Fruit fly (Drosophila melanogaster) whole organism, prepupa: ENCODE results near the gene Pli.

Experiments used
- CG10631 ChIP-seq: fragments of 200-800 bp; sonication (Bioruptor generic); optimal IDR thresholded peaks from 2 replicates; lab custom pipeline; 2016; ENCODE audit warnings: missing biosample characterization, missing genetic modification characterization
- CG10669 ChIP-seq: fragments of 200-800 bp; sonication (Bioruptor generic); optimal IDR thresholded peaks from 3 replicates; lab custom pipeline; 2018; ENCODE audit warnings: missing biosample characterization, mild to moderate bottlenecking, missing genetic modification characterization, moderate library complexity
- CG11294 ChIP-seq: fragments of 200-800 bp; sonication (Bioruptor generic); IDR thresholded peaks from 2 replicates; pipeline ENCODE4 v1.3.6; 2022; ENCODE audit warnings: missing biosample characterization, missing genetic modification characterization
- CG11762 ChIP-seq: fragments of 200-800 bp; sonication (Bioruptor generic); optimal IDR thresholded peaks from 3 replicates; lab custom pipeline; 2016; ENCODE audit warnings: missing biosample characterization, missing genetic modification characterization; ENCODE audit not compliant: insufficient read depth
- CG11902 ChIP-seq: fragments of 200-800 bp; sonication (Bioruptor generic); optimal IDR thresholded peaks from 3 replicates; lab custom pipeline; 2016; ENCODE audit warnings: missing biosample characterization, missing genetic modification characterization
- CG1621 ChIP-seq: fragments of 200-800 bp; sonication (Bioruptor generic); optimal IDR thresholded peaks from 3 replicates; lab custom pipeline; 2018; ENCODE audit warnings: missing biosample characterization, mild to moderate bottlenecking, missing genetic modification characterization
- CG31627 ChIP-seq: fragments of 200-800 bp; sonication (Bioruptor generic); optimal IDR thresholded peaks from 3 replicates; lab custom pipeline; 2016; ENCODE audit warnings: missing biosample characterization, missing genetic modification characterization
- CG32006 ChIP-seq: fragments of 200-800 bp; sonication (Bioruptor generic); optimal IDR thresholded peaks from 3 replicates; lab custom pipeline; 2017; ENCODE audit warnings: missing biosample characterization, mild to moderate bottlenecking, missing genetic modification characterization
- CG34406 ChIP-seq: fragments of 200-800 bp; sonication (Bioruptor generic); optimal IDR thresholded peaks from 3 replicates; lab custom pipeline; 2016; ENCODE audit warnings: missing biosample characterization, missing genetic modification characterization
- CG3919 ChIP-seq: fragments of 200-800 bp; sonication (Bioruptor generic); optimal IDR thresholded peaks from 3 replicates; lab custom pipeline; 2016; ENCODE audit warnings: missing biosample characterization, missing genetic modification characterization
- CG4318 ChIP-seq: fragments of 200-800 bp; sonication (Bioruptor generic); optimal IDR thresholded peaks from 3 replicates; lab custom pipeline; 2017; ENCODE audit warnings: missing biosample characterization, mild to moderate bottlenecking, missing genetic modification characterization
- CG6163 ChIP-seq: fragments of 200-800 bp; sonication (Bioruptor generic); IDR thresholded peaks from 3 replicates; pipeline ENCODE4 v1.3.6; 2022; ENCODE audit warnings: missing biosample characterization, missing genetic modification characterization
- CG6792 ChIP-seq: fragments of 200-800 bp; sonication (Bioruptor generic); optimal IDR thresholded peaks from 3 replicates; lab custom pipeline; 2016; ENCODE audit warnings: missing biosample characterization, missing genetic modification characterization
- CG6808 ChIP-seq: fragments of 200-800 bp; sonication (Bioruptor generic); optimal IDR thresholded peaks from 3 replicates; lab custom pipeline; 2017; ENCODE audit warnings: missing biosample characterization, missing genetic modification characterization, mild to moderate bottlenecking, moderate library complexity, missing genetic modification reagents
- CG6854 ChIP-seq: fragments of 200-800 bp; sonication (Bioruptor generic); optimal IDR thresholded peaks from 2 replicates; lab custom pipeline; 2017; ENCODE audit warnings: missing biosample characterization, mild to moderate bottlenecking, missing genetic modification characterization
- CG7368 ChIP-seq: fragments of 200-800 bp; sonication (Bioruptor generic); optimal IDR thresholded peaks from 3 replicates; lab custom pipeline; 2016; ENCODE audit warnings: missing biosample characterization, missing genetic modification characterization
- CG8319 ChIP-seq: fragments of 200-800 bp; sonication (Bioruptor generic); optimal IDR thresholded peaks from 3 replicates; lab custom pipeline; 2016; ENCODE audit warnings: missing biosample characterization, missing genetic modification characterization
- CG8632 ChIP-seq: fragments of 200-800 bp; sonication (Bioruptor generic); optimal IDR thresholded peaks from 3 replicates; lab custom pipeline; 2016; ENCODE audit warnings: missing biosample characterization, missing genetic modification characterization
- CG9139 ChIP-seq: fragments of 200-800 bp; sonication (Bioruptor generic); optimal IDR thresholded peaks from 3 replicates; lab custom pipeline; 2017; ENCODE audit warnings: missing biosample characterization, mild to moderate bottlenecking, missing genetic modification characterization
- Eip75B ChIP-seq: fragments of 200-800 bp; sonication (Bioruptor generic); optimal IDR thresholded peaks from 3 replicates; lab custom pipeline; 2016; ENCODE audit warnings: missing biosample characterization, missing genetic modification characterization
- Eip78C ChIP-seq: fragments of 200-800 bp; sonication (Bioruptor generic); peaks from one replicate; lab custom pipeline; 2016; ENCODE audit warnings: missing biosample characterization, missing genetic modification characterization
- Eip93F ChIP-seq: fragments of 200-800 bp; sonication (Bioruptor generic); optimal IDR thresholded peaks from 2 replicates; lab custom pipeline; 2016; ENCODE audit warnings: missing biosample characterization, mild to moderate bottlenecking, missing genetic modification characterization
- Ets21C ChIP-seq: fragments of 200-800 bp; sonication (Bioruptor generic); optimal IDR thresholded peaks from 3 replicates; lab custom pipeline; 2016; ENCODE audit warnings: missing biosample characterization, missing genetic modification characterization
- Ets96B ChIP-seq: fragments of 200-800 bp; optimal IDR thresholded peaks from 2 replicates; lab custom pipeline; 2019; ENCODE audit warnings: missing biosample characterization, mild to moderate bottlenecking, missing genetic modification characterization, moderate library complexity
- Gug ChIP-seq: fragments of 200-800 bp; sonication (Bioruptor generic); IDR thresholded peaks from 2 replicates; pipeline ENCODE4 v1.3.6; 2022; ENCODE audit warnings: missing biosample characterization, missing genetic modification characterization
- Hr38 ChIP-seq: sonication (Bioruptor generic); optimal IDR thresholded peaks from 2 replicates; lab custom pipeline; 2016; ENCODE audit warnings: missing biosample characterization, missing genetic modification characterization
- Hr39 ChIP-seq: fragments of 200-800 bp; sonication (Bioruptor generic); optimal IDR thresholded peaks from 2 replicates; lab custom pipeline; 2016; ENCODE audit warnings: missing biosample characterization, missing genetic modification characterization
- Hr4 ChIP-seq: fragments of 200-800 bp; sonication (Bioruptor generic); optimal IDR thresholded peaks from 3 replicates; lab custom pipeline; 2016; ENCODE audit warnings: missing biosample characterization, missing genetic modification characterization
- Lpt ChIP-seq: fragments of 200-800 bp; sonication (Bioruptor generic); optimal IDR thresholded peaks from 3 replicates; lab custom pipeline; 2016; ENCODE audit warnings: missing biosample characterization, missing genetic modification characterization
- Met ChIP-seq: fragments of 200-800 bp; sonication (Bioruptor generic); optimal IDR thresholded peaks from 3 replicates; lab custom pipeline; 2016; ENCODE audit warnings: missing biosample characterization, missing genetic modification characterization
- OdsH ChIP-seq: fragments of 200-800 bp; sonication (Bioruptor generic); optimal IDR thresholded peaks from 3 replicates; lab custom pipeline; 2016; ENCODE audit warnings: missing biosample characterization, missing genetic modification characterization
- Sox102F ChIP-seq: fragments of 200-800 bp; sonication (Bioruptor generic); optimal IDR thresholded peaks from 2 replicates; lab custom pipeline; 2016; ENCODE audit warnings: missing biosample characterization, mild to moderate bottlenecking, missing genetic modification characterization
- Sox14 ChIP-seq: fragments of 200-800 bp; sonication (Bioruptor generic); optimal IDR thresholded peaks from 3 replicates; lab custom pipeline; 2016; ENCODE audit warnings: missing biosample characterization, missing genetic modification characterization
- achi ChIP-seq: fragments of 200-800 bp; sonication (Bioruptor generic); optimal IDR thresholded peaks from 3 replicates; lab custom pipeline; 2016; ENCODE audit warnings: missing biosample characterization, missing genetic modification characterization
- acj6 ChIP-seq: fragments of 200-800 bp; sonication (Bioruptor generic); optimal IDR thresholded peaks from 3 replicates; lab custom pipeline; 2016; ENCODE audit warnings: missing biosample characterization, missing genetic modification characterization
- cyc ChIP-seq: fragments of 200-800 bp; sonication (Bioruptor generic); optimal IDR thresholded peaks from 3 replicates; lab custom pipeline; 2016; ENCODE audit warnings: missing biosample characterization, missing genetic modification characterization
- dac ChIP-seq: fragments of 200-800 bp; sonication (Bioruptor generic); optimal IDR thresholded peaks from 2 replicates; lab custom pipeline; 2017; ENCODE audit warnings: missing biosample characterization, mild to moderate bottlenecking, missing genetic modification characterization
- dsx ChIP-seq: fragments of 200-800 bp; optimal IDR thresholded peaks from 3 replicates; lab custom pipeline; 2019; ENCODE audit warnings: missing biosample characterization, mild to moderate bottlenecking, missing genetic modification characterization, moderate library complexity; ENCODE audit not compliant: poor library complexity, severe bottlenecking
- fd59A ChIP-seq: fragments of 200-800 bp; sonication (Bioruptor generic); optimal IDR thresholded peaks from 2 replicates; lab custom pipeline; 2017; ENCODE audit warnings: missing biosample characterization, mild to moderate bottlenecking, missing genetic modification characterization, missing genetic modification reagents
- fd85E ChIP-seq: fragments of 200-800 bp; sonication (Bioruptor generic); optimal IDR thresholded peaks from 3 replicates; lab custom pipeline; 2016; ENCODE audit warnings: missing biosample characterization, missing genetic modification characterization
- fkh ChIP-seq: fragments of 200-800 bp; sonication (Bioruptor generic); optimal IDR thresholded peaks from 3 replicates; lab custom pipeline; 2017; ENCODE audit warnings: missing biosample characterization, mild to moderate bottlenecking, missing genetic modification characterization, moderate library complexity
- net ChIP-seq: fragments of 200-800 bp; sonication (Bioruptor generic); optimal IDR thresholded peaks from 3 replicates; lab custom pipeline; 2016; ENCODE audit warnings: missing biosample characterization, missing genetic modification characterization
- pdm3 ChIP-seq: fragments of 200-800 bp; sonication (Bioruptor generic); optimal IDR thresholded peaks from 3 replicates; lab custom pipeline; 2016; ENCODE audit warnings: missing biosample characterization, missing genetic modification characterization
- salr ChIP-seq, 2 experiments: fragments of 200-800 bp; sonication (Bioruptor generic); optimal IDR thresholded peaks; 3 replicates each; lab custom pipeline; 2016 to 2018; ENCODE audit warnings: missing biosample characterization in 2 of 2, missing genetic modification characterization in 2 of 2, mild to moderate bottlenecking in 1 of 2
- ss ChIP-seq, 2 experiments: fragments of 200-800 bp; sonication (Bioruptor generic); optimal IDR thresholded peaks; 2 replicates in 1 of 2; 3 replicates in 1 of 2; lab custom pipeline; 2017 to 2018; ENCODE audit warnings: mild to moderate bottlenecking in 2 of 2, missing biosample characterization in 2 of 2, missing genetic modification characterization in 2 of 2, moderate library complexity in 1 of 2
- svp ChIP-seq: fragments of 200-800 bp; sonication (Bioruptor generic); peaks from one replicate; lab custom pipeline; 2016; ENCODE audit warnings: missing biosample characterization, missing genetic modification characterization
- topi ChIP-seq: fragments of 200-800 bp; sonication (Bioruptor generic); optimal IDR thresholded peaks from 3 replicates; lab custom pipeline; 2016; ENCODE audit warnings: missing biosample characterization, missing genetic modification characterization
- vri ChIP-seq: fragments of 200-800 bp; sonication (Bioruptor generic); optimal IDR thresholded peaks from 3 replicates; lab custom pipeline; 2016; ENCODE audit warnings: missing biosample characterization, mild to moderate bottlenecking, missing genetic modification characterization

The Pli gene

dm6 chr3R:23874198-23874597, 15.7 kb downstream of the Pli start (continued):
- TF ChIP-seq Hr4 (GFP tag; lab: Kevin White, UChicago) (peak; percentile 91), CG6792 (GFP tag; lab: Kevin White, UChicago) (peak; percentile 67), Eip75B (GFP tag; lab: Kevin White, UChicago) (peak; percentile 80), Sox14 (GFP tag; lab: Kevin White, UChicago) (peak; percentile 79), CG3919 (GFP tag; lab: Kevin White, UChicago) (peak; percentile 83), CG11294 (GFP tag; lab: Robert Waterston, UW) (peak; percentile 34; the same call in 1 of the 2 replicates), CG31627 (GFP tag; lab: Kevin White, UChicago) (peak; percentile 70), CG11902 (GFP tag; lab: Kevin White, UChicago) (peak; percentile 10)
- TF ChIP-seq, all 60 proteins: peak for 55

dm6 chr3R:23872606-23873192, 17.2 kb downstream of the Pli start:
- no peak for TF ChIP-seq CG11294 (GFP tag; lab: Robert Waterston, UW)
- TF ChIP-seq Eip93F (GFP tag; lab: Kevin White, UChicago): no peak
- TF ChIP-seq fd85E (GFP tag; lab: Kevin White, UChicago): no peak
- TF ChIP-seq CG10669 (GFP tag; lab: Kevin White, UChicago): peak; percentile 48
- peak; percentile 58 for TF ChIP-seq Met
- TF ChIP-seq fkh (GFP tag; lab: Kevin White, UChicago): no peak
- no peak for TF ChIP-seq CG6854
- TF ChIP-seq CG7368 (GFP tag; lab: Kevin White, UChicago): peak; percentile 35
- no peak for TF ChIP-seq CG4318 (GFP tag; lab: Kevin White, UChicago)
- no peak for TF ChIP-seq Gug
- TF ChIP-seq CG8632 (GFP tag; lab: Kevin White, UChicago): peak; percentile 16
- peak; percentile 29 for TF ChIP-seq CG6792 (GFP tag; lab: Kevin White, UChicago)
- TF ChIP-seq ss (GFP tag; optimal IDR thresholded peaks at IDR 0.05; lab: Kevin White, UChicago): no peak
- TF ChIP-seq vri: peak; percentile 51
- peak; percentile 60 for TF ChIP-seq OdsH (GFP tag; lab: Kevin White, UChicago)
- peak; percentile 6 for TF ChIP-seq CG9139
- peak; percentile 33 for TF ChIP-seq CG8319 (GFP tag; lab: Kevin White, UChicago)
- peak; percentile 51 for TF ChIP-seq CG31627 (GFP tag; lab: Kevin White, UChicago)
- TF ChIP-seq CG11902 (GFP tag; lab: Kevin White, UChicago): peak; percentile 25
- TF ChIP-seq acj6 (GFP tag; lab: Kevin White, UChicago): peak; percentile 51
- TF ChIP-seq CG10631 (GFP tag; lab: Kevin White, UChicago): peak; percentile 7
- no peak for TF ChIP-seq salr (GFP tag; optimal IDR thresholded peaks at IDR 0.05; lab: Kevin White, UChicago)
- peak; percentile 5 for TF ChIP-seq CG1621 (tag; lab: Kevin White, UChicago)
- TF ChIP-seq Lpt: no peak
- TF ChIP-seq Ets21C (GFP tag; lab: Kevin White, UChicago): no peak
- no peak for TF ChIP-seq dac (GFP tag; lab: Kevin White, UChicago)
- TF ChIP-seq Eip75B (GFP tag; lab: Kevin White, UChicago): peak; percentile 6
- no peak for TF ChIP-seq achi (GFP tag; lab: Kevin White, UChicago)
- TF ChIP-seq topi (GFP tag; lab: Kevin White, UChicago): peak; percentile 47
- peak; percentile 6 for TF ChIP-seq fd59A
- peak; percentile 52 for TF ChIP-seq CG3919 (GFP tag; lab: Kevin White, UChicago)
- peak; percentile 27 for TF ChIP-seq pdm3 (GFP tag; lab: Kevin White, UChicago)
- TF ChIP-seq dsx (GFP tag; lab: Kevin White, UChicago): peak; percentile 32
- peak; percentile 55; the same call in 1 of the 3 replicates for TF ChIP-seq CG6163 (GFP tag; lab: Robert Waterston, UW)
- peak; percentile 43 for TF ChIP-seq Ets96B (tag; lab: Kevin White, UChicago)
- TF ChIP-seq Hr39 (GFP tag; lab: Kevin White, UChicago): peak; percentile 55
- peak; percentile 43 for TF ChIP-seq CG32006 (GFP tag; lab: Kevin White, UChicago)
- TF ChIP-seq Eip78C (GFP tag; lab: Kevin White, UChicago): peak; percentile 78
- peak; percentile 42 for TF ChIP-seq CG34406 (GFP tag; lab: Kevin White, UChicago)
- TF ChIP-seq Sox102F: peak; percentile 51
- TF ChIP-seq CG6808 (GFP tag; lab: Kevin White, UChicago): no peak
- TF ChIP-seq CG11762 (GFP tag; lab: Kevin White, UChicago): no peak
- TF ChIP-seq Hr38 (GFP tag; lab: Kevin White, UChicago): no peak
- TF ChIP-seq cyc (GFP tag; lab: Kevin White, UChicago): peak; percentile 58
- peak; percentile 70 for TF ChIP-seq Sox14 (GFP tag; lab: Kevin White, UChicago)
- TF ChIP-seq net (GFP tag; lab: Kevin White, UChicago): peak; percentile 13
- TF ChIP-seq svp: peak; percentile 69
